Worm (Caenorhabditis elegans) whole organism, young adult: Measurements from ENCODE around the gene T01B4.3.

ENCODE experiments used
- atf-7 ChIP-seq: sonication (generic microtip); optimal IDR thresholded peaks from 2 replicates; lab custom pipeline; 2017; ENCODE audit warnings: mild to moderate bottlenecking, missing genetic modification characterization, missing compliant biosample characterization
- ceh-100 ChIP-seq: fragments of 200-800 bp; sonication (Bioruptor generic); IDR thresholded peaks from 2 replicates; pipeline ENCODE4 v1.3.6; 2022; ENCODE audit warnings: missing genetic modification reagents, missing genetic modification characterization, missing compliant biosample characterization
- chd-7 ChIP-seq: sonication (generic microtip); optimal IDR thresholded peaks from 2 replicates; lab custom pipeline; 2016; ENCODE audit warnings: mild to moderate bottlenecking, missing genetic modification characterization, moderate library complexity, missing compliant biosample characterization
- nhr-90 ChIP-seq: sonication (generic microtip); optimal IDR thresholded peaks from 2 replicates; lab custom pipeline; 2016; ENCODE audit warnings: missing genotype, mild to moderate bottlenecking, missing genetic modification characterization, missing compliant biosample characterization

- TF ChIP-seq ceh-100 (GFP tag; lab: Robert Waterston, UW) (no peak), chd-7 (tag; lab: Kevin White, UChicago) (no peak), atf-7 (no peak), nhr-90 (tag; lab: Kevin White, UChicago) (no peak)
Measured at ce11 chrX:16354598-16355211, 37.2 kb upstream of the T01B4.3 start, which contains the start of gene nhr-28.
